Worm (Caenorhabditis elegans): Measurements from ENCODE around the gene H40L08.9.

DNA sequence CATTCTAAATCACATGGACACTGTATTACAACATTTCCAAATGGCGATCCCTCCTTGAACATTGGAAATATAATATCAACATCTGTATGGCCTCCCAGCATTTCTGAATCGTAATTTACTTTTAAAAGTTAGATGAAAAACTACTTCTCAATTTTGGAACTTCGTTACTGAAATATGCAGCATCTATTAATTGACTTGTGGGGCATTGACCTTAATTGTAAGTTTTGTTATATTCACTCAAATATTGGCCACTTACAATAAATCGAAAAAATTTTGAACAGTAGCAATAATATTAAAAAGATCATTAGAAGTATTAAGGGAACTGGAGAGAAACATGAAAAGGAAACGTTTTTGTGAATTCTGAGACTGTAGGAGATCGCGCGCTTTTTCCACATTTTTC, 7.0 kb downstream of the H40L08.9 start, which contains the start of gene mam-6:
- TF ChIP-seq Y79H2A.3 (GFP tag; conservative IDR thresholded peaks at IDR 0.05) (no peak), Y53F4B.3 (GFP tag; IDR thresholded peaks at IDR 0.05) (no peak), pha-4 (tag; optimal IDR thresholded peaks at IDR 0.05) (no peak), B0019.2 (GFP tag; conservative IDR thresholded peaks at IDR 0.05) (no peak), snpc-1.3 (tag; optimal IDR thresholded peaks at IDR 0.05; ENCODE audit: insufficient read depth) (no peak), nfya-2 (GFP tag; IDR thresholded peaks at IDR 0.05) (no peak), lir-1 (GFP tag; conservative IDR thresholded peaks at IDR 0.05) (no peak), him-1 (tag; optimal IDR thresholded peaks at IDR 0.05) (no peak), snpc-4 (GFP tag; optimal IDR thresholded peaks at IDR 0.05) (no peak), snpc-4 (tag; optimal IDR thresholded peaks at IDR 0.05) (no peak), F39B2.1 (GFP tag; IDR thresholded peaks at IDR 0.05) (no peak), hlh-26 (GFP tag; conservative IDR thresholded peaks at IDR 0.05) (no peak), efl-1 (GFP tag; optimal IDR thresholded peaks at IDR 0.05) (no peak), dpl-1 (GFP tag; optimal IDR thresholded peaks at IDR 0.05) (no peak)

Measured in whole organism, young adult.